Worm (Caenorhabditis elegans): Measurements from ENCODE around the gene chil-2.
"Not testable (repeated sequence)": the region's sequence is repeated elsewhere in the genome, so short reads cannot be mapped to it uniquely, and the experiment has no call there.

The chil-2 gene

DNA sequence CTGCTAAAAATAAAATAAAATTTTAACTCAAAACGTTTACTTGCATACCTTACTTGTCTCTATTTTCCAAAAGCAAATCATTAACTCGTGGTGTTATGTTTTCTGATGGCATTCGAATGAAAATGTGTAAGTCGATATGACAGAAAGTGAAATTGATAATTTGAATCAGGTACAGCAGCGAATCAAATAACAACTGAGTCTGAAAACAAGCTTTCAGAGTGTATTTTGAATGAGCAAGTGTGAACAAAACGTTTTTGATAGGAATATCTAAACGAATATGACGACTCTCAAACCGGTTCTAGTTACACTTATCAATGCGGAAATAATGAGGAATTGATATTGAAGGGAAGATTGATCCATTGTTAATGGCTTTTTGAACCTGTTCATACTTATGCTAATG lies 3.3 kb downstream of the chil-2 start, which contains the start of gene chil-7:
chil-7 (minus strand) TSS at position 112 of the 400 bp plus-strand sequence.
- TF ChIP-seq fkh-4 (tag; optimal IDR thresholded peaks at IDR 0.05; ENCODE audit: borderline replicate concordance) (no peak), mab-9 (GFP tag; IDR thresholded peaks at IDR 0.05) (no peak), ces-1 (GFP tag; optimal IDR thresholded peaks at IDR 0.05) (no peak), nhr-71 (tag; optimal IDR thresholded peaks at IDR 0.05) (no peak), nhr-84 (tag; optimal IDR thresholded peaks at IDR 0.05) (no peak), lin-14 (GFP tag; optimal IDR thresholded peaks at IDR 0.05) (no peak), nhr-237 (tag; optimal IDR thresholded peaks at IDR 0.05) (no peak), sptf-1 (tag; optimal IDR thresholded peaks at IDR 0.05) (no peak)

DNA sequence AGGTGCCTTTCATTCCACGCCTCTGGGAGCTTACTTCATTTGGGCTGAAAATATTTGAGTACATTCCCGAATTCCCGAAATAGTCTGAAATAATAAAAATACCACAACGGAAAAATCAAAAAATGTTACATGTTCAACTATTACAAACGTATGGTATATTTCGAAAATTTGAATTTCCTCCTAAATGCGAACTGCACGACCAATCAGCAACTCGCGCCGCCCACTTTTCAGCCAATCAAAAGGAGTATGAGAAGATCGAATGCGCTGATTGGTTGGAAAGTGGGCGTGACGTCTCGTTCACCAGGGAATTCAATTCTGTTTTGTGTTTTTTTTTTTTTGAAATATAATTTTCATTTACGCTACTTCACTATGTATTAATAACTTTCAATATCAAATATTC lies 5.7 kb downstream of the chil-2 start, which contains the start of gene old-1:
old-1 (minus strand) TSS at position 50 of the 400 bp plus-strand sequence.
- TF ChIP-seq unc-130 (tag; optimal IDR thresholded peaks at IDR 0.05) (no peak), fkh-4 (tag; optimal IDR thresholded peaks at IDR 0.05; ENCODE audit: borderline replicate concordance) (no peak), ceh-88 (GFP tag; IDR thresholded peaks at IDR 0.05) (no peak), nhr-12 (tag; optimal IDR thresholded peaks at IDR 0.05) (no peak), efl-1 (optimal IDR thresholded peaks at IDR 0.05) (no peak), efl-1 (GFP tag; optimal IDR thresholded peaks at IDR 0.05 in 1 of 2) (peak in 1 of 2 experiments; percentile 86)

DNA sequence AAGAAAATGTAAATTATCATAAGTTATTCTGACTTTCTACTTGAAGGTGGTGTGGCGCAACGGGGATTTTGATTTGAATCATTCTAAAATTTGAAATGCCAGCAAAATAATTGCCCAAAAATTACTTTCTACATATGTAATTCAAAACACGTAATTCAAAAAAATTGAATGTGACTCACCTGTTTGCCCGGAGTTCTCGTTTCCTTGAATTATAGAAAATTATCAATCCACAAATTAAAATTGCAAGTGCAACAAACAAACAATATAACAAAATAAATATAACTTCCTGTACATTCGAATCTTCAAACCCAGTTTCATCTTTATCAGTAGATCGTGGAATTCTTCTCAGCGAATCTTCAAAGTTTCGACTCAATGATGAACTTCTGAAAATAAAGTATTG lies 6.2 kb downstream of the chil-2 start:
- no peak for TF ChIP-seq skn-1 (tag; optimal IDR thresholded peaks at IDR 0.05)
- TF ChIP-seq nhr-71 (tag; optimal IDR thresholded peaks at IDR 0.05), result no peak

DNA sequence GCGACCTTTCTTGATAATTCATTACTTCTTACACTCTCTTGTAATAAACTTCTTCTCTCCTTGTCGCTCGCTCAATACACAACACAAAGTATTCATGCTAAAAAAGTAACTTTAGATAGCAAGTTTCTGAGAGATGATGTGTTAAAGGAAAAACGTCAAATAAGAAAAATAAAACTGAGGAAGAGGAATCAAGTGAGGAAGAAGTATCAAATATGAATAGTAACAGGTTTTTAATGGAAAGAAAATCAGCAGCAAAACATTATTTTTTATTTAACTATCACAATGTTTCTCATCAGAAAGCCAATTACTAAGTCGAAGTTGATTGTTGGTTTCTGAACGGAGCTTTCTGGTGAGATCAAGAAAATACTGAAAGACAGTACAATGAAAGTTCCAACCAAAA lies 8.0 kb downstream of the chil-2 start, which contains the start of gene chil-1:
chil-1 (minus strand) TSS at position 101 of the 400 bp plus-strand sequence.
- TF ChIP-seq zag-1, nhr-76, lin-15B (tag; optimal IDR thresholded peaks at IDR 0.05): not testable (repeated sequence)

DNA sequence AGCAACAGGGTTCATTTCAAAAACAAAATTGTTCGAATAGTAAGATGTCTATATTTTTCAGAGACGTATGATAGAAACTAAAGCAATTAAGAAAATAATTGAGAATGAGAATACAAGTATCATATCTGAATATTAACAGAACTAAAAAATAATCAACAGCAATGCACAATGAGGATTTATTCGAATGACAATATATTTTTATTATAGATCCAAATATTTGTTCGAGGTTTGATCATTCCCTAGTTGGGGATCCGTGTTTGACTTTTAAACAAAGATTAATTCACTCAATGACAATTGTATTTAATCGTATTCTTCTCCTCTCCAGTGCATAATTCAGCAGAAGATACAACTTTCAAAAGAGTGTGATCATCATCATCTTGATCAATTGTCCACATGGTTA lies 12.3 kb downstream of the chil-2 start, which contains the start of gene C08H9.18:
C08H9.18 (minus strand) TSS at position 101 of the 400 bp plus-strand sequence.
- TF ChIP-seq efl-1 (optimal IDR thresholded peaks at IDR 0.05) (no peak), efl-1 (GFP tag; optimal IDR thresholded peaks at IDR 0.05 in 1 of 2) (no peak), lin-39 (tag; optimal IDR thresholded peaks at IDR 0.05) (no peak), rnt-1 (tag; optimal IDR thresholded peaks at IDR 0.05) (no peak), ceh-8 (GFP tag; optimal IDR thresholded peaks at IDR 0.05) (no peak), Y116A8C.19 (tag; optimal IDR thresholded peaks at IDR 0.05; ENCODE audit: borderline replicate concordance) (no peak), nhr-20 (tag; optimal IDR thresholded peaks at IDR 0.05) (no peak), snpc-4 (tag; optimal IDR thresholded peaks at IDR 0.05) (no peak), unc-86 (tag; optimal IDR thresholded peaks at IDR 0.05) (no peak), nhr-85 (tag) (no peak)

DNA sequence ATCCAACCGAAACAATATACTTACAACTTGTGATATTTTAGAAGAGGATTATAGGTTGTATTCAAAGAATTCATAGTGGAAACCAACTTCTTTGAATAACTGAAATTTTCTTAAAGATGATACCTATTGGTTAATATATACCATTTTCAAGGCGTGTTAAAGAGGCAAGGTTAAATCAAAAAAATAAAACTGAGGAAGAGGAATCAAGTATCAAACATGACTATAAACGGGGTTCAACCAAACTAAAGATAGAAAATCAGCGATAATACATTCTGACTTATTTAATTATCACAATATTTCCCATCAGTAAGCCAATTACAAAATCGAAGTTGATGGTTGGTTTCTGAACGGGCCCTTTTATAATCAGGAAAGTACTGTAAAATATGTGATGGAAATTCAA lies 13.0 kb downstream of the chil-2 start, which contains the start of gene chil-3:
chil-3 (minus strand) TSS at position 101 of the 400 bp plus-strand sequence.
- TF ChIP-seq ceh-63 (GFP tag; optimal IDR thresholded peaks at IDR 0.05) (no peak), hlh-4 (tag; optimal IDR thresholded peaks at IDR 0.05) (no peak)

DNA sequence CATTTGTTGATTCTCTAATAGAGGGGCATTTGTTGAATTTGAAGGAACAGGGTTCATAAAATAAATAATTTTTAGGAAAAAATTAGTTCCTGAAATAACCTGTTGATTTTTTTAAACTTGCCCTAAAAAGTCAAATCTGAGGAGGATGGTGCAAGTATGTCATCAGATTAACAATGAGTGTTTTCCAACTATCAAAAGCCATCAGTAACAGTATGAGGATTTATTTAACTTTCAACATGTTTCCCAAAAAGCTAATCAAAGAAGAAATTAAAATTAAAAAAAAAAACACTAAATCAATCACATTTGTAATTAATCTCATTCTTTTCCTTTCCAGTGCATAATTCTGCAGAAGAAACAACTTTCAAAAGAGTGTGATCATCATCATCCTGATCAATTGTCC lies 14.8 kb downstream of the chil-2 start, which contains the start of gene chil-5:
chil-5 (minus strand) TSS at position 101 of the 400 bp plus-strand sequence.
- no peak for TF ChIP-seq ztf-11 (tag; optimal IDR thresholded peaks at IDR 0.05)
- no peak for TF ChIP-seq mef-2 (tag; optimal IDR thresholded peaks at IDR 0.05)
- TF ChIP-seq unc-86 (tag; optimal IDR thresholded peaks at IDR 0.05), result no peak
- TF ChIP-seq fkh-10 (GFP tag; optimal IDR thresholded peaks at IDR 0.05), result no peak
